Worm (Caenorhabditis elegans): Measurements from ENCODE around the gene C50B6.3.

Gene C50B6.3

ce11 chrV:13313045-13313623 lies at the start of gene C50B6.3:
Gene C50B6.3, plus strand, starts transcription at chrV:13313573.
- TF ChIP-seq C38D4.7 (GFP tag; optimal IDR thresholded peaks at IDR 0.05) (no peak), eyg-1 (tag; optimal IDR thresholded peaks at IDR 0.05) (no peak), pros-1 (tag; optimal IDR thresholded peaks at IDR 0.05) (no peak), Y22D7AL.16 (tag; optimal IDR thresholded peaks at IDR 0.05) (no peak), dve-1 (tag; optimal IDR thresholded peaks at IDR 0.05) (no peak), ceh-2 (tag; optimal IDR thresholded peaks at IDR 0.05) (peak; percentile 89), ceh-9 (tag; optimal IDR thresholded peaks at IDR 0.05) (no peak), ceh-34 (tag; optimal IDR thresholded peaks at IDR 0.05) (peak; percentile 39), ets-4 (tag; optimal IDR thresholded peaks at IDR 0.05) (peak; percentile 85), K02D7.2 (tag; optimal IDR thresholded peaks at IDR 0.05) (no peak), T23F11.4 (GFP tag; optimal IDR thresholded peaks at IDR 0.05) (no peak), ceh-45 (GFP tag; IDR thresholded peaks at IDR 0.05) (no peak), nfya-1 (tag; optimal IDR thresholded peaks at IDR 0.05) (peak; percentile 38), hlh-6 (tag; optimal IDR thresholded peaks at IDR 0.05) (no peak), F13H6.1 (tag; optimal IDR thresholded peaks at IDR 0.05) (no peak), hlh-13 (GFP tag; optimal IDR thresholded peaks at IDR 0.05) (no peak), hlh-8 (tag; optimal IDR thresholded peaks at IDR 0.05) (peak; percentile 74), unc-3 (GFP tag; conservative IDR thresholded peaks at IDR 0.05) (no peak), unc-3 (tag; optimal IDR thresholded peaks at IDR 0.05) (no peak), npax-4 (tag; optimal IDR thresholded peaks at IDR 0.05) (no peak), ref-2 (tag; optimal IDR thresholded peaks at IDR 0.05) (peak; percentile 74), tbx-7 (tag; optimal IDR thresholded peaks at IDR 0.05) (peak; percentile 65), lin-11 (tag; optimal IDR thresholded peaks at IDR 0.05) (no peak), C08G9.2 (tag; optimal IDR thresholded peaks at IDR 0.05) (peak; percentile 92), ceh-24 (tag; optimal IDR thresholded peaks at IDR 0.05) (no peak), tbx-2 (tag; optimal IDR thresholded peaks at IDR 0.05) (peak; percentile 80), ahr-1 (tag; optimal IDR thresholded peaks at IDR 0.05) (no peak), fax-1 (tag; optimal IDR thresholded peaks at IDR 0.05) (peak; percentile 12), ceh-19 (GFP tag; optimal IDR thresholded peaks at IDR 0.05) (no peak), hlh-30 (tag; optimal IDR thresholded peaks at IDR 0.05; ENCODE audit: insufficient read depth) (no peak), che-1 (tag; optimal IDR thresholded peaks at IDR 0.05) (no peak), K09A11.1 (tag; optimal IDR thresholded peaks at IDR 0.05; ENCODE audit: insufficient read depth) (no peak), ztf-16 (tag; optimal IDR thresholded peaks at IDR 0.05) (no peak), unc-42 (tag; optimal IDR thresholded peaks at IDR 0.05) (peak; percentile 72), ceh-31 (tag; optimal IDR thresholded peaks at IDR 0.05) (peak; percentile 88), pag-3 (tag; optimal IDR thresholded peaks at IDR 0.05; ENCODE audit: borderline replicate concordance) (no peak), unc-55 (GFP tag; optimal IDR thresholded peaks at IDR 0.05) (peak; percentile 26), elt-2 (tag; optimal IDR thresholded peaks at IDR 0.05) (no peak), lim-6 (tag; optimal IDR thresholded peaks at IDR 0.05) (peak; percentile 17), ceh-22 (tag; optimal IDR thresholded peaks at IDR 0.05) (no peak), pqm-1 (tag; optimal IDR thresholded peaks at IDR 0.05) (no peak), pha-2 (tag; optimal IDR thresholded peaks at IDR 0.05) (no peak), hlh-15 (tag; optimal IDR thresholded peaks at IDR 0.05) (no peak), madf-2 (tag; optimal IDR thresholded peaks at IDR 0.05) (no peak), zip-5 (tag; optimal IDR thresholded peaks at IDR 0.05) (peak; percentile 28), ama-1 (optimal IDR thresholded peaks at IDR 0.05) (no peak), rnt-1 (tag; optimal IDR thresholded peaks at IDR 0.05) (peak; percentile 53), ceh-18 (tag; optimal IDR thresholded peaks at IDR 0.05) (no peak), ceh-30 (tag; optimal IDR thresholded peaks at IDR 0.05) (no peak), fkh-10 (GFP tag; optimal IDR thresholded peaks at IDR 0.05) (no peak), sdc-2 (tag; optimal IDR thresholded peaks at IDR 0.05) (peak; percentile 47), ceh-48 (tag; optimal IDR thresholded peaks at IDR 0.05) (peak; percentile 49), ceh-6 (GFP tag; optimal IDR thresholded peaks at IDR 0.05) (no peak), sox-4 (tag; optimal IDR thresholded peaks at IDR 0.05) (no peak)

All from whole organism, late embryonic.